Worm (Caenorhabditis elegans): ENCODE measurements around the gene ddn-1.
"Not testable (repeated sequence)": the region's sequence is repeated elsewhere in the genome, so short reads cannot be mapped to it uniquely, and the experiment has no call there.

ddn-1 gene

DNA sequence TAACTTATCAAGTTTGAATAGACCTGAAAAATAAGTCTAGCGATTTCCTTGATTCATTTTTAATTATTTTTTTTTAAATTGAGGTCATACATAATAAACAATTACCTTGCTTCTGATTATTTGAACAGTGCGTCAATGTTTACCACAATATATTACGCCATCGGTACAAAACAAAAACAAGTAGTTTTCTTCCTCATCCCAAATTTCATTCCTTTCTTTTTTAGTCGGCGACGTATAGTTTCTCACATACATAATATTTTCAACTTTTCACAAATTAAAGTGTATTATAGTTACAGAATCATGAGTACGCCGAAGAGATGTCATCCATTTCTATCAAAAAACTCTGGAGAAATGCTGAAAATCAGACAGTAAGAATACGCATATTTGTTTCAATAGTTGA is 34.1 kb downstream of the ddn-1 start, which contains the start of gene droe-8:
Gene droe-8 (plus strand): TSS at position 301 of the 400 bp plus-strand sequence.
- not testable (repeated sequence) for TF ChIP-seq unc-62 (GFP tag; optimal IDR thresholded peaks at IDR 0.05)

DNA sequence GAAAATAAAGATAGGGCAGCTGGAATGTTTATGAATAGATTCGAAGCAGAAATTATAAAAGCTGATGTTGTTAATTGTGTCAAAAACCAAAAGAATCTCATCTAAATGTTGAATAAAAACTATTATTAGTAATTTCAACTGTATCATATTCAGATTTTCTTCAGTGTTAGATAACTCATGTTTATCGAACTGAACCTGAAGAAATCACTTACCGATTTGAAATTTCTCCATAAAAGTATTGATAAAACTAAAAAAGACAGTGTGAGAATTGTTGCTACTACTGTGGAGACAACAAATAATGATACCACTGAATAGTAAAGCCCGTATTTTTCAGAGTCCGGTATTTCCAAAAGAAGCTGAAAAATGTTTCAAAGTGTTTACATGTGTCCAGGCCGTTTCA is 38.2 kb downstream of the ddn-1 start, which contains the start of gene ZC196.8:
Gene ZC196.8 (minus strand): TSS at position 101 of the 400 bp plus-strand sequence.
- TF ChIP-seq unc-62 (GFP tag; optimal IDR thresholded peaks at IDR 0.05), result not testable (repeated sequence)

- no peak for TF ChIP-seq unc-62 (GFP tag; optimal IDR thresholded peaks at IDR 0.05)
Observed at ce11 chrV:8718399-8718798, 41.9 kb downstream of the ddn-1 start.

DNA sequence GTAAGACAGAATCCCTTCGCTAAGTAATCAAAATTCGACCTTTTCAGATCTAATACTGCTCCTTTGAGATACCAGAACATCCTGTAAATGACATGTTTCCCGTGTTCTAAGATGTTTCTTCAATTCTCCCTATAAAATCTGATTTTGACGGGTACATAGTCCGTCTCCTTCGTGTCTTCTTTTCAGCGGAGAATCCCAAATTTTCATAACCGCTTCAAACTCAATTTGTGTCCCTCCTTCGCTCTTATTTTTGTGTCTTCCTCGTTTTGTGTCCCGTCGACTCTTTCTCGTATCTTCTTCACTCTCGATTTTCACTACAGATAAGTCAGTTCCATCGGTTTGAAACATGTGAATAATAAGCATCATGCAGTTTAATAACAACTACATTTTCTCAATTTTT is 44.1 kb downstream of the ddn-1 start, which contains the start of gene glr-5:
Gene glr-5 (plus strand): TSS at position 321 of the 400 bp plus-strand sequence.
- TF ChIP-seq unc-62 (GFP tag; optimal IDR thresholded peaks at IDR 0.05), result no peak

ce11 chrV:8711910-8712309 is 48.4 kb downstream of the ddn-1 start, which contains the start of gene ZC178.2:
Gene ZC178.2, minus strand, starts transcription at chrV:8712010.
- no peak for TF ChIP-seq unc-62 (GFP tag; optimal IDR thresholded peaks at IDR 0.05)
